Fruit fly (Drosophila melanogaster): ENCODE measurements around the gene ppk21.

Gene ppk21

DNA sequence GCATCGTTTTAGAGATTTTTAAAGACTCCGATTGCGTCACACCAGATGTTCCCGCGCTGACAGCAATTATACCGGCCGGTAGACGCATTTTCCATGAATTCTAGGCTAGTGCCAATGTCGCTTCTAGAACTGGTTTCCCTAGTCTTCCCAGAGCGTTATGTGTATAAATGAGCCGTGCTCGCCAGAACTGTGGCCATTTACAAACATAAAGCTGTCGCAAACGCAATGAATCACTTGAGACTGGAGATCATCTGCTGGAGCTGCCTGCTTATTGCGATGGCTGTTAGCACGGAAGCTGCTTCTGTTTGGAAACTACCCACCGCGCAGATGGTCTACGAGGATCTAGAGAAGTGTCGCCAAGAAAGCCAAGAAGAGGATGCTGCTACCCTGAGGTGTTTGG is 49.7 kb downstream of the ppk21 start, which contains the start of gene Obp99d:
TSS of gene Obp99d (plus strand) at position 192 of the 400 bp plus-strand sequence.
- TF ChIP-seq D (optimal IDR thresholded peaks at IDR 0.05) (peak; percentile 71), D (GFP tag; optimal IDR thresholded peaks at IDR 0.05) (no peak), Mad (GFP tag; optimal IDR thresholded peaks at IDR 0.05) (no peak), tx (GFP tag; optimal IDR thresholded peaks at IDR 0.05) (no peak), CG2199 (GFP tag; IDR thresholded peaks at IDR 0.05) (peak; percentile 92)

DNA sequence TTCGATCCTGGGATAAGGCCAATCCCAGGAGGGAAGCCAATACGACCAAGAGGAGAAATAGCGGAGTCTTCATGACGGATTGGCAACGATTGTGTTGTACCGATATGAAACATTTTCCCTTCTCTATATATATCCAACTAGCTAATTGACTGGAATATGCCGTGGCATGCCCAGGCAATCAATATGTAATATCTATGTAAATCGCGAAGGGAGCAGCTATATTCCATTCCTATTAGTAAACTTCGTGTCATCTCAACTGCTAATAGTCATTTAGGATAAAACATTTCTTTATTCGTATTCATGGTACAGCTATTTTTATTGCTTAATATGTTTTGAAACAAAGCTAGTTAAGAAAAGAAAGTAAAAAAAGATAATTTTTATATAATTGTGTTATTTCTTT is 50.7 kb downstream of the ppk21 start, which contains the start of gene Dup99B:
TSS of gene Dup99B (minus strand) at position 101 of the 400 bp plus-strand sequence.
- TF ChIP-seq ara (GFP tag; IDR thresholded peaks at IDR 0.05) = no peak
- TF ChIP-seq nom (GFP tag; optimal IDR thresholded peaks at IDR 0.05) = no peak
- TF ChIP-seq CG8388 (GFP tag; optimal IDR thresholded peaks at IDR 0.05) = no peak
- TF ChIP-seq CG7987 (GFP tag; optimal IDR thresholded peaks at IDR 0.05) = no peak
- TF ChIP-seq CG17912 (GFP tag; optimal IDR thresholded peaks at IDR 0.05) = no peak
- TF ChIP-seq CG13123 (GFP tag; optimal IDR thresholded peaks at IDR 0.05) = no peak

DNA sequence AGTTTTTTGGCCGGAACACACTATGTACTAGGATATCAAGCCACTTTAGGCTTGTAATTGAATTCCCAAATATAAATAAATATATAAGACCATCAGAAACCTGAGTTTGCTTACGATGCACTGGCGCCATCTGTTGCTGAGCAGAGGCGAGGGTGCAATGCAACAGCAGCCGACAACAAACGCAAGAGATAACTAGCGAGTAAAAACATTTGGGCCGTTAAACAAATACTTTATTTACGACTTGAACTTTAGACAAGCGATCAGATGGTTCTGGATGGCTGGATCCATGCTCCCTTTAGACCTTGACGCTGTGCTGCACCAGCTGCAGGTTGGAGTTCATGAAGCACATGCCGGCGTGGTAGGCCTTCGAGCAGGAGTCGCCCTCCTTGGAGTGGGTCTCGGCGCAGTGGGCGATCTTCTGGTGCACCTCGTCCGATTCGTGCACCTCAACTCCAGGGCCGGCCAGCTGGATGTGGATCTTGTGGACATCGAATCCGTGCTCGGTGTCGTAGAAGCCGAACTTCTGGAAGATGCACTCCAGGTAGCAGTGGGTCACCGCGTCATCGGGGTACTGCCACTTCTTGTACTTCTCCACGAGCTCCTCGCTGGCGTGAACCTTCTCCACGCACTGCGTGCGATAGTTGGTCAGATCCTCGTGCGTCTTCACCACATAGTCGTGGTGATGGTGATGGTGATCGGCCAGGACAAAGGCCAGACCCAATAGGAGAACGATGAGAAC is 51.6 kb downstream of the ppk21 start:
- TF ChIP-seq wek (GFP tag; optimal IDR thresholded peaks at IDR 0.05) = no peak
- no peak for TF ChIP-seq ac (GFP tag; optimal IDR thresholded peaks at IDR 0.05)
- TF ChIP-seq dmrt99B (tag; optimal IDR thresholded peaks at IDR 0.05) = peak; percentile 7
- peak; percentile 9 for TF ChIP-seq CG18262 (tag; optimal IDR thresholded peaks at IDR 0.05)
- peak; percentile 1 for TF ChIP-seq CG11504 (tag; optimal IDR thresholded peaks at IDR 0.05)
- TF ChIP-seq Sox100B (GFP tag; optimal IDR thresholded peaks at IDR 0.05) = peak; percentile 15
- 0 out of 3 replicates have a peak, but pooled peaks have one; percentile 23 for TF ChIP-seq CG11456 (GFP tag; IDR thresholded peaks at IDR 0.05)
- TF ChIP-seq Neu2 (GFP tag; optimal IDR thresholded peaks at IDR 0.05; ENCODE audit: borderline replicate concordance) = no peak
- no peak for TF ChIP-seq CG4707 (GFP tag; optimal IDR thresholded peaks at IDR 0.05)
- peak; percentile 33 for TF ChIP-seq CG8359 (GFP tag; optimal IDR thresholded peaks at IDR 0.05; ENCODE audit: borderline replicate concordance)
- TF ChIP-seq fd3F (GFP tag; optimal IDR thresholded peaks at IDR 0.05) = no peak
- no peak for TF ChIP-seq Aef1 (GFP tag; IDR thresholded peaks at IDR 0.05)
- TF ChIP-seq Opbp (GFP tag; IDR thresholded peaks at IDR 0.05; ENCODE audit: partially characterized antibody) = no peak
- no peak for TF ChIP-seq CG10274 (GFP tag; optimal IDR thresholded peaks at IDR 0.05)
- no peak for TF ChIP-seq CG15073 (GFP tag; optimal IDR thresholded peaks at IDR 0.05)
- TF ChIP-seq Hey (tag; optimal IDR thresholded peaks at IDR 0.05) = no peak
- 0 out of 3 replicates have a peak, but pooled peaks have one; percentile 17 for TF ChIP-seq dysf (GFP tag; IDR thresholded peaks at IDR 0.05)
- no peak for TF ChIP-seq cas (GFP tag; IDR thresholded peaks at IDR 0.05)
- TF ChIP-seq Rfx (GFP tag; IDR thresholded peaks at IDR 0.05) = 0 out of 2 replicates have a peak, but pooled peaks have one; percentile 13
- peak; percentile 89 for TF ChIP-seq CTCF (GFP tag; optimal IDR thresholded peaks at IDR 0.05)
- peak; percentile 17 for TF ChIP-seq Xbp1 (GFP tag; optimal IDR thresholded peaks at IDR 0.05)
- TF ChIP-seq CG32532 (GFP tag; IDR thresholded peaks at IDR 0.05) = peak; percentile 20; the same call in 1 of the 2 replicates
- TF ChIP-seq CG10979 (tag; optimal IDR thresholded peaks at IDR 0.05) = peak; percentile 71
- no peak for TF ChIP-seq CG7357 (GFP tag; IDR thresholded peaks at IDR 0.05)
- TF ChIP-seq CG8290 (GFP tag; optimal IDR thresholded peaks at IDR 0.05) = no peak
- no peak for TF ChIP-seq CG8290 (tag; optimal IDR thresholded peaks at IDR 0.05)
- TF ChIP-seq CG6254 (GFP tag; optimal IDR thresholded peaks at IDR 0.05) = peak; percentile 3
- no peak for TF ChIP-seq Poxn (GFP tag; IDR thresholded peaks at IDR 0.05)
- TF ChIP-seq Taf1 (GFP tag; IDR thresholded peaks at IDR 0.05) = no peak
- peak; percentile 46 for TF ChIP-seq sens (GFP tag)
- peak; percentile 15 for TF ChIP-seq CG12219 (GFP tag; optimal IDR thresholded peaks at IDR 0.05)
- TF ChIP-seq bsh (GFP tag; optimal IDR thresholded peaks at IDR 0.05) = peak in 1 of 2 experiments; percentile 1
- peak; percentile 48 for TF ChIP-seq Med (GFP tag)
- no peak for TF ChIP-seq CG13894 (tag; optimal IDR thresholded peaks at IDR 0.05)
- peak; percentile 7; the same call in 1 of the 2 replicates for TF ChIP-seq CG10959 (GFP tag; IDR thresholded peaks at IDR 0.05)
- TF ChIP-seq Xrp1 (GFP tag; IDR thresholded peaks at IDR 0.05) = no peak

All from whole organism, embryonic.